Fruit fly (Drosophila melanogaster) Kc167 (cell line): ENCODE data around the gene mex1.

Experiments
- Myc ChIP-seq: fragments of >200 bp; optimal IDR thresholded peaks from 2 replicates; lab custom pipeline; 2017; ENCODE audit warnings: missing external identifiers
- Sin3A ChIP-seq: fragments of >200 bp; optimal IDR thresholded peaks from 2 replicates; lab custom pipeline; 2018; ENCODE audit warnings: missing external identifiers
- h ChIP-seq: fragments of >200 bp; optimal IDR thresholded peaks from 3 replicates; lab custom pipeline; 2018; ENCODE audit warnings: missing external identifiers
- insv ChIP-seq: fragments of >200 bp; optimal IDR thresholded peaks from 3 replicates; lab custom pipeline; 2018; ENCODE audit warnings: missing external identifiers
- psq ChIP-seq: fragments of >200 bp; optimal IDR thresholded peaks from 2 replicates; lab custom pipeline; 2017; ENCODE audit warnings: missing external identifiers
- ttk ChIP-seq: sonication (Bioruptor generic); optimal IDR thresholded peaks from 2 replicates; lab custom pipeline; 2017; ENCODE audit warnings: missing external identifiers

Gene mex1

dm6 chr3L:15496274-15496673 lies 23.1 kb downstream of the mex1 start, which contains the start of gene CG13455:
Gene CG13455, plus strand, starts transcription at chr3L:15496574.
- TF ChIP-seq h (no peak), psq (lab: Kevin White, UChicago) (no peak), Sin3A (lab: Kevin White, UChicago) (no peak), Myc (lab: Kevin White, UChicago) (no peak), ttk (lab: Kevin White, UChicago) (no peak), insv (lab: Kevin White, UChicago) (no peak)

dm6 chr3L:15495449-15495848 lies 23.9 kb downstream of the mex1 start, which contains the start of gene CG12355:
Gene CG12355, minus strand, starts transcription at chr3L:15495549.
- TF ChIP-seq ttk (lab: Kevin White, UChicago) (no peak), Sin3A (lab: Kevin White, UChicago) (no peak), psq (lab: Kevin White, UChicago) (no peak), insv (lab: Kevin White, UChicago) (no peak), Myc (lab: Kevin White, UChicago) (no peak), h (no peak)

DNA sequence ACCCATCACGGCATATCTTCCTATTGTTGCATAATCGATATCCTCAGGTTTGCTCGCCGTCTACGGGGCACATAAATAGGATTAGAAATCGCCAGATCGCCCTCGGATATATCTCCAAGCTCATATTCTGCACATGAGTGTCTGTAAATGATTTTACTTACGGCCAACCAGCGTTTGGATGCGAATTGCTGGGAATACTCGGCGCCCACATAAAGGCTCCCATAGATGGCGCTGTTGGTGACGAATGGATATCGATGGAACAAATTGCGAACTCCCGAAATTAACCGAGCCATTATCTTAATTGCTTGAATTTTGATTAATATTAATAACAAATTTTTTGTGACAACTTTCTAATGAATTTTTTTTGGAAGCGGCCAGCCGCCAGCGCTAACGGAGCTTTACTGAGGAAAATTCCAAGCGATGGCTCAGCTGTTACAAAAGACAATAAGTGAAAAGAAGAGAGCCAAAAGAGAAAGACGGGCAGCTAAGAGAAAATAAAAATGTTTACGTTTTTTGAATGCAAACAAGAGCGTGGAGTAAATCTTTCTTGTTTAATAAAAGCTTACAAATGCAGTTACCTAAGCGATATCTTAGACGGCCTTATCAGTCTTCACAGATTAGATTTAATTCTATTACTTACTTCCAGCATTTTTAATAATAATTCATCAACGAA lies 24.7 kb downstream of the mex1 start:
- no peak for TF ChIP-seq insv (lab: Kevin White, UChicago)
- TF ChIP-seq h, result no peak
- no peak for TF ChIP-seq Myc (lab: Kevin White, UChicago)
- no peak for TF ChIP-seq psq (lab: Kevin White, UChicago)
- no peak for TF ChIP-seq Sin3A (lab: Kevin White, UChicago)
- TF ChIP-seq ttk (lab: Kevin White, UChicago), result no peak

DNA sequence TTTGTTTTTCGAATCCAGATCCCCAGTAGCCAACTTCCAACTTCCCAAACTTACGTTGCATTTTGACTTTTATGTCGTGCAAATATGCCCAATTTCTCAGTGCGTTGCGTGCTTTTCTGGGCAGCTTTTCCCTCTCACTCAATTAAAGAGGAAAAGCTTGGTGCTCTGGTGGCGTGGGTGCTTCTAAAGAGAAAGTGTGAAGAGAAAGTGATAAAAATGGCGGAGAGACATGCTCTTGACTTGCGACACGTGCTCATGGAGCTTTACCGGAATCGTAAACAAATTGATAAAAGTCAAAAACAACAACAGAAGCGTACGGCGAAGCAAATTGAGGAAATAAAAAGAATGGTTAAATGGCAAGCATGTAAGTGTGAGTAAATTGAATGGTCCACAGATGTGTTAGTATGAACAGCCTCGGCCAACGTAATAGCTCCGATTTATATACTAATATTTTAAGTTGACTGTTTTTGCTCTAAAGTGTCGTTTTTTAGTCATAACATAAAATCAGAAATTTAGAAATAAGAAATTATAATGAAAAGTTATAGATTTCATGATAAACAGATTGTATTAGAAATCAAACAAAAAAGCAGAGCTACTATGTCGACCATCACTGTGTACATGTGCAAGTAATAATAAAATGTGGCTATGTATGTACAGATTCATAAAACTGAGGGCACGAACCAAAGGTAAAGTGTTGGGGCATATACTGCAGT lies 25.4 kb downstream of the mex1 start:
- no peak for TF ChIP-seq Sin3A (lab: Kevin White, UChicago)
- no peak for TF ChIP-seq psq (lab: Kevin White, UChicago)
- no peak for TF ChIP-seq h
- no peak for TF ChIP-seq insv (lab: Kevin White, UChicago)
- no peak for TF ChIP-seq ttk (lab: Kevin White, UChicago)
- TF ChIP-seq Myc (lab: Kevin White, UChicago), result no peak

DNA sequence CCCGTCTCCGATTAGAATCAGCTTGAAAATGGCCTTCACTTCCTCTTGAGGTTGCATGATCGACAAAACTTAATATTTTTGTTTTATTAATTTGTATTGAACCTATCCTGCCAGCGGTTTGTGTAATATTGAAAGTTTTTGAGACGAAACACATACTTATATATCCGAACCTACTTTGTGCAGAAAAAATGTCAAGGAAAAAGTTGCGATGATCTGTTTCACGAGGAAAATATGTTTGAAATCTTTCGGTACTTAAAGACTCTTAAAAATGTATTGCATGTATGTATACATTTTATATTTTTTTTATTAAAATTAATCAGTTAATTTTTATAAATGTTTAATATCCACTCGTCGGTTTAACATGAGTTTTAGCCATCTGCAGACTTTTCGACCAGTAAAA lies 34.1 kb downstream of the mex1 start, which contains the start of gene Ran-like:
Gene Ran-like (minus strand): TSS at position 101 of the 400 bp plus-strand sequence.
- no peak for TF ChIP-seq Myc (lab: Kevin White, UChicago)
- no peak for TF ChIP-seq h
- TF ChIP-seq Sin3A (lab: Kevin White, UChicago), result no peak
- TF ChIP-seq insv (lab: Kevin White, UChicago), result no peak
- no peak for TF ChIP-seq ttk (lab: Kevin White, UChicago)
- TF ChIP-seq psq (lab: Kevin White, UChicago), result no peak

DNA sequence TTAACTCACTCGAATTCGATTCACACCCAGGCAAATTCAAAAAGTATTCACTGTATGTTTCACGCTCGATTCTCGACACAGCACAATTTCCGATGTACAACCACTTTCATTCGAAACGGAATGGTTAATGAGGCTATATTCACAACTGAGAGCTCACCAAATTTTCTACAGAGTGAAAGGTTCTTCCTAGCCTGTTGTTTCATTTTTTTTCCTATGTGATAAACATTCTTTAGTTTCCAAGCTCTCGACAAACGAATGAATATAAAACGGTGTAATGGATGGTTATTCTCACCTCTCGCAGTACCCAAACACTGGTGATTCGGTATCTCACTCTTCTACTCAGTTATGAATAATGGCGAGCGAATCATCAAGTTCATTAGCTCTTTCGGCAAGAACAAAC lies 45.4 kb downstream of the mex1 start, which contains the start of gene cocoon:
Gene cocoon (minus strand): TSS at position 101 of the 400 bp plus-strand sequence.
- TF ChIP-seq h (no peak), Myc (lab: Kevin White, UChicago) (no peak), ttk (lab: Kevin White, UChicago) (no peak), insv (lab: Kevin White, UChicago) (no peak), psq (lab: Kevin White, UChicago) (no peak), Sin3A (lab: Kevin White, UChicago) (no peak)
